Worm (Caenorhabditis elegans) whole organism, L1 larva: ENCODE measurements around the gene Y81B9A.3.

Experiments
- blmp-1 ChIP-seq: fragments of 150-350 bp; optimal IDR thresholded peaks from 2 replicates; lab custom pipeline; 2014; ENCODE audit warnings: missing biosample characterization, missing genetic modification characterization
- ceh-8 ChIP-seq: fragments of 200-800 bp; sonication (Bioruptor generic); optimal IDR thresholded peaks from 2 replicates; lab custom pipeline; 2018; ENCODE audit warnings: mild to moderate bottlenecking, missing genetic modification characterization, moderate library complexity, missing compliant biosample characterization
- ceh-90 ChIP-seq: sonication (generic microtip); optimal IDR thresholded peaks from 2 replicates; lab custom pipeline; 2016; ENCODE audit warnings: missing genetic modification characterization, missing compliant biosample characterization
- elt-2 ChIP-seq: sonication (generic microtip); optimal IDR thresholded peaks from 2 replicates; lab custom pipeline; 2016; ENCODE audit warnings: missing genetic modification characterization, mild to moderate bottlenecking, inconsistent platforms, missing compliant biosample characterization, missing genetic modification reagents
- lin-35 ChIP-seq, 2 experiments: fragments of 150-350 bp; optimal IDR thresholded peaks; 2 replicates each; lab custom pipeline; 2014; ENCODE audit warnings: missing biosample characterization in 2 of 2, missing genetic modification characterization in 2 of 2, missing genetic modification reagents in 2 of 2
- mep-1 ChIP-seq: fragments of 150-350 bp; optimal IDR thresholded peaks from 2 replicates; lab custom pipeline; 2014; ENCODE audit warnings: missing biosample characterization, missing genetic modification characterization
- nhr-20 ChIP-seq: sonication (generic microtip); optimal IDR thresholded peaks from 2 replicates; lab custom pipeline; 2016; ENCODE audit warnings: mild to moderate bottlenecking, missing genetic modification characterization, missing compliant biosample characterization
- unc-130 ChIP-seq: fragments of 150-350 bp; optimal IDR thresholded peaks from 2 replicates; lab custom pipeline; 2017; ENCODE audit warnings: missing biosample characterization, missing genetic modification characterization, inconsistent platforms
- unc-86 ChIP-seq: sonication (generic microtip); optimal IDR thresholded peaks from 2 replicates; lab custom pipeline; 2016; ENCODE audit warnings: missing genetic modification characterization, missing compliant biosample characterization

DNA sequence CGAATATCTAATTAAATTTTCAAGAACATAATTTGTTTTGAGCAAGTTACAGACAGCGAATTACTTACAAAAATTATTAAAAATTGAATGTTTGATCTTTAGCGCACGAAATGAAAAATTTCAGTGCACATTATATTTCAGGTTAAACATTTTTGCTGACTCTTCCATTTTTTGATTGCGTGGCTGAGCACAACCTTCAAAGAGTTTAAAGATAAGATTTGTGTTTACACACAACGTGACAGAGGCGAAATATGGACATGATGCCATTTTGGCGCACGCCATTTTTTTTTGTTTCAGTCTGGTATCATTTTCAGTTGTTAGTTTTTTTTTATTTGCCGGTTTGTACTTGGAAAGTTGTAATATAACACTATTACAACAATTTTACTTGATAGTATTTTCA is 30.4 kb downstream of the Y81B9A.3 start:
- peak; percentile 55 for TF ChIP-seq elt-2
- TF ChIP-seq unc-130 (tag; lab: Kevin White, UChicago) = no peak
- TF ChIP-seq unc-86 (tag; lab: Kevin White, UChicago) = no peak
- TF ChIP-seq ceh-8 (GFP tag; lab: Kevin White, UChicago) = no peak
- TF ChIP-seq mep-1 (tag; lab: Kevin White, UChicago) = no peak
- no peak for TF ChIP-seq blmp-1 (tag; lab: Kevin White, UChicago)
- peak in 1 of 2 experiments; percentile 29 for TF ChIP-seq lin-35 (GFP tag; optimal IDR thresholded peaks at IDR 0.05; lab: Kevin White, UChicago)
- TF ChIP-seq ceh-90 (tag; lab: Kevin White, UChicago) = no peak
- TF ChIP-seq nhr-20 (tag; lab: Kevin White, UChicago) = no peak
